Fruit fly (Drosophila melanogaster) whole organism, embryonic: ENCODE results near the gene CG32855.

ENCODE experiments used
- Abd-B ChIP-seq: fragments of 200-800 bp; sonication (Bioruptor generic); optimal IDR thresholded peaks from 2 replicates; lab custom pipeline; 2018; ENCODE audit warnings: missing biosample characterization, mild to moderate bottlenecking, missing genetic modification characterization, moderate library complexity
- Ada2b ChIP-seq: fragments of 200-800 bp; sonication (Bioruptor generic); IDR thresholded peaks from 2 replicates; pipeline ENCODE4 v1.3.6; 2022; ENCODE audit warnings: missing biosample characterization, missing genetic modification characterization
- B-H2 ChIP-seq: fragments of 200-800 bp; sonication (Bioruptor generic); optimal IDR thresholded peaks from 2 replicates; lab custom pipeline; 2018; ENCODE audit warnings: missing biosample characterization, mild to moderate bottlenecking, missing genetic modification characterization
- Bgb ChIP-seq: fragments of 200-800 bp; sonication (Bioruptor generic); IDR thresholded peaks from 2 replicates; pipeline ENCODE4 v1.3.6; 2022; ENCODE audit warnings: missing biosample characterization, missing genetic modification characterization; ENCODE audit not compliant: partially characterized antibody
- CG11504 ChIP-seq: fragments of 200-800 bp; sonication (Bioruptor generic); optimal IDR thresholded peaks from 3 replicates; lab custom pipeline; 2019; ENCODE audit warnings: missing biosample characterization, mild to moderate bottlenecking, missing genetic modification characterization, moderate library complexity
- CG11560 ChIP-seq: fragments of 200-800 bp; sonication (Bioruptor generic); IDR thresholded peaks from 3 replicates; pipeline ENCODE4 v1.3.6; 2022; ENCODE audit warnings: missing biosample characterization, missing genetic modification characterization
- CG12104 ChIP-seq: fragments of 200-800 bp; sonication (Bioruptor generic); optimal IDR thresholded peaks from 3 replicates; lab custom pipeline; 2016; ENCODE audit warnings: missing biosample characterization, missing genetic modification characterization
- CG1233 ChIP-seq: fragments of 200-800 bp; sonication (Bioruptor generic); optimal IDR thresholded peaks from 4 replicates; lab custom pipeline; 2018; ENCODE audit warnings: missing biosample characterization, mild to moderate bottlenecking, missing genetic modification characterization
- CG14014 ChIP-seq: fragments of 200-800 bp; sonication (Bioruptor generic); IDR thresholded peaks from 2 replicates; pipeline ENCODE4 v1.3.6; 2022; ENCODE audit warnings: missing biosample characterization, missing genetic modification characterization
- CG14965 ChIP-seq: fragments of 200-800 bp; sonication (Bioruptor generic); optimal IDR thresholded peaks from 2 replicates; lab custom pipeline; 2016; ENCODE audit warnings: missing biosample characterization, missing genetic modification characterization, borderline replicate concordance
- CG15601 ChIP-seq: fragments of 200-800 bp; sonication (Bioruptor generic); optimal IDR thresholded peaks from 3 replicates; lab custom pipeline; 2019; ENCODE audit warnings: missing biosample characterization, mild to moderate bottlenecking, missing genetic modification characterization, moderate library complexity
- CG1602 ChIP-seq: fragments of 200-800 bp; sonication (Bioruptor generic); optimal IDR thresholded peaks from 3 replicates; lab custom pipeline; 2016; ENCODE audit warnings: missing biosample characterization, missing genetic modification characterization
- CG18262 ChIP-seq: fragments of 200-800 bp; optimal IDR thresholded peaks from 3 replicates; lab custom pipeline; 2019; ENCODE audit warnings: missing biosample characterization, mild to moderate bottlenecking, missing genetic modification characterization, moderate library complexity
- CG18619 ChIP-seq: fragments of 200-800 bp; sonication (Bioruptor generic); optimal IDR thresholded peaks from 3 replicates; lab custom pipeline; 2017; ENCODE audit warnings: missing biosample characterization, mild to moderate bottlenecking, missing genetic modification characterization
- CG18764 ChIP-seq: fragments of 200-800 bp; sonication (Bioruptor generic); optimal IDR thresholded peaks from 3 replicates; lab custom pipeline; 2016; ENCODE audit warnings: missing biosample characterization, missing genetic modification characterization
- CG32532 ChIP-seq: fragments of 200-800 bp; sonication (Bioruptor generic); IDR thresholded peaks from 2 replicates; pipeline ENCODE4 v1.3.6; 2022; ENCODE audit warnings: missing biosample characterization, missing genetic modification characterization
- CG42726 ChIP-seq: fragments of 200-800 bp; sonication (Bioruptor generic); IDR thresholded peaks from 2 replicates; pipeline ENCODE4 v1.3.6; 2022; ENCODE audit warnings: missing biosample characterization, missing genetic modification characterization; ENCODE audit not compliant: partially characterized antibody
- CG4730 ChIP-seq: fragments of 200-800 bp; sonication (Bioruptor generic); IDR thresholded peaks from 2 replicates; pipeline ENCODE4 v1.3.6; 2022; ENCODE audit warnings: missing biosample characterization, missing genetic modification characterization
- CG4820 ChIP-seq: fragments of 200-800 bp; sonication (Bioruptor generic); optimal IDR thresholded peaks from 3 replicates; lab custom pipeline; 2016; ENCODE audit warnings: missing biosample characterization, missing genetic modification characterization
- CG4854 ChIP-seq: fragments of 200-800 bp; sonication (Bioruptor generic); optimal IDR thresholded peaks from 2 replicates; lab custom pipeline; 2016; ENCODE audit warnings: missing biosample characterization, missing genetic modification characterization, inconsistent platforms
- CG6689 ChIP-seq: fragments of 200-800 bp; sonication (Bioruptor generic); IDR thresholded peaks from 2 replicates; pipeline ENCODE4 v1.3.6; 2022; ENCODE audit warnings: missing biosample characterization, missing genetic modification characterization
- CG6813 ChIP-seq: fragments of 200-800 bp; sonication (Bioruptor generic); optimal IDR thresholded peaks from 2 replicates; lab custom pipeline; 2017; ENCODE audit warnings: missing biosample characterization, missing genetic modification characterization, mild to moderate bottlenecking, moderate library complexity, missing genetic modification reagents
- CG8359 ChIP-seq: fragments of 200-800 bp; sonication (Bioruptor generic); optimal IDR thresholded peaks from 2 replicates; lab custom pipeline; 2017; ENCODE audit warnings: missing biosample characterization, mild to moderate bottlenecking, missing genetic modification characterization, borderline replicate concordance
- D ChIP-seq, 2 experiments: fragments of 200-800 bp in 1 of 2; fragments of >200 bp in 1 of 2; sonication (Bioruptor generic) in 1 of 2; optimal IDR thresholded peaks; 2 replicates in 1 of 2; 3 replicates in 1 of 2; lab custom pipeline; 2017; ENCODE audit warnings: mild to moderate bottlenecking in 1 of 2, missing biosample characterization in 1 of 2, missing genetic modification characterization in 1 of 2, missing genetic modification reagents in 1 of 2
- Drgx ChIP-seq: fragments of 200-800 bp; sonication (Bioruptor generic); IDR thresholded peaks from 2 replicates; pipeline ENCODE4 v1.3.6; 2022; ENCODE audit warnings: missing biosample characterization, missing genetic modification characterization
- Gug ChIP-seq: fragments of 200-800 bp; sonication (Bioruptor generic); IDR thresholded peaks from 4 replicates; pipeline ENCODE4 v1.3.6; 2022; ENCODE audit warnings: missing biosample characterization, missing genetic modification characterization
- Hmx ChIP-seq: fragments of 200-800 bp; sonication (Bioruptor generic); optimal IDR thresholded peaks from 2 replicates; lab custom pipeline; 2016; ENCODE audit warnings: missing biosample characterization, missing genetic modification characterization
- Hr78 ChIP-seq, 2 experiments: fragments of 200-800 bp in 1 of 2; fragments of >200 bp in 1 of 2; sonication (Bioruptor generic) in 1 of 2; optimal IDR thresholded peaks; 2 replicates each; lab custom pipeline; 2017 to 2019; ENCODE audit warnings: missing biosample characterization in 2 of 2, missing genetic modification characterization in 2 of 2, mild to moderate bottlenecking in 1 of 2, moderate library complexity in 1 of 2
- Mes4 ChIP-seq: fragments of 200-800 bp; sonication (Bioruptor generic); optimal IDR thresholded peaks from 2 replicates; lab custom pipeline; 2016; ENCODE audit warnings: missing biosample characterization, missing genetic modification characterization
- PHDP ChIP-seq: fragments of 200-800 bp; sonication (Bioruptor generic); optimal IDR thresholded peaks from 3 replicates; lab custom pipeline; 2018; ENCODE audit warnings: missing biosample characterization, mild to moderate bottlenecking, missing genetic modification characterization, moderate library complexity
- ase ChIP-seq: fragments of 200-800 bp; sonication (Bioruptor generic); IDR thresholded peaks from 3 replicates; pipeline ENCODE4 v1.3.6; 2022; ENCODE audit warnings: missing biosample characterization, missing genetic modification characterization
- chm ChIP-seq: fragments of 200-800 bp; sonication (Bioruptor generic); IDR thresholded peaks from 2 replicates; pipeline ENCODE4 v1.3.6; 2022; ENCODE audit warnings: missing biosample characterization, missing genetic modification characterization
- croc ChIP-seq: fragments of 200-800 bp; sonication (Bioruptor generic); conservative IDR thresholded peaks from 3 replicates; pipeline ENCODE4 v1.3.6; 2022; ENCODE audit warnings: missing biosample characterization, missing genetic modification characterization
- disco-r ChIP-seq: fragments of 200-800 bp; sonication (Bioruptor generic); optimal IDR thresholded peaks from 2 replicates; lab custom pipeline; 2016; ENCODE audit warnings: missing biosample characterization, missing genetic modification characterization
- dpn ChIP-seq, 2 experiments: fragments of 200-800 bp; sonication (Bioruptor generic); optimal IDR thresholded peaks; 3 replicates each; lab custom pipeline; 2016; ENCODE audit warnings: missing biosample characterization in 2 of 2, missing genetic modification characterization in 2 of 2
- fd3F ChIP-seq: fragments of 200-800 bp; sonication (Bioruptor generic); optimal IDR thresholded peaks from 2 replicates; lab custom pipeline; 2018; ENCODE audit warnings: missing biosample characterization, mild to moderate bottlenecking, missing genetic modification characterization, moderate library complexity
- gsb ChIP-seq: fragments of 200-800 bp; sonication (Bioruptor generic); IDR thresholded peaks from 2 replicates; pipeline ENCODE4 v1.3.6; 2022; ENCODE audit warnings: missing biosample characterization, missing genetic modification characterization
- insv ChIP-seq, 2 experiments: fragments of 200-800 bp; sonication (Bioruptor generic); optimal IDR thresholded peaks; 3 replicates each; lab custom pipeline; 2016 to 2018; ENCODE audit warnings: missing biosample characterization in 2 of 2, missing genetic modification characterization in 2 of 2
- luna ChIP-seq: fragments of 200-800 bp; sonication (Bioruptor generic); optimal IDR thresholded peaks from 2 replicates; lab custom pipeline; 2016; ENCODE audit warnings: missing biosample characterization, missing genetic modification characterization
- nom ChIP-seq: fragments of 200-800 bp; sonication (Bioruptor generic); optimal IDR thresholded peaks from 2 replicates; lab custom pipeline; 2017; ENCODE audit warnings: missing biosample characterization, missing genetic modification characterization, mild to moderate bottlenecking, moderate library complexity, missing genetic modification reagents
- onecut ChIP-seq: fragments of 200-800 bp; sonication (Bioruptor generic); IDR thresholded peaks from 2 replicates; pipeline ENCODE4 v1.3.6; 2022; ENCODE audit warnings: missing biosample characterization, missing genetic modification characterization
- pum ChIP-seq: fragments of 200-800 bp; sonication (Bioruptor generic); optimal IDR thresholded peaks from 2 replicates; lab custom pipeline; 2016; ENCODE audit warnings: missing biosample characterization, missing genetic modification characterization
- rib ChIP-seq: fragments of 200-800 bp; sonication (Bioruptor generic); IDR thresholded peaks from 2 replicates; pipeline ENCODE4 v1.3.6; 2022; ENCODE audit warnings: missing biosample characterization, missing genetic modification characterization
- slbo ChIP-seq: fragments of 200-800 bp; sonication (Bioruptor generic); IDR thresholded peaks from 2 replicates; pipeline ENCODE4 v1.3.6; 2022; ENCODE audit warnings: missing biosample characterization, missing genetic modification characterization
- tgo ChIP-seq: fragments of 200-800 bp; sonication (Bioruptor generic); IDR thresholded peaks from 3 replicates; pipeline ENCODE4 v1.3.6; 2022; ENCODE audit warnings: missing biosample characterization, missing genetic modification characterization
- trh ChIP-seq: fragments of 200-800 bp; sonication (Bioruptor generic); optimal IDR thresholded peaks from 2 replicates; lab custom pipeline; 2016; ENCODE audit warnings: missing biosample characterization, missing genetic modification characterization
- vfl ChIP-seq: fragments of 200-800 bp; sonication (Bioruptor generic); optimal IDR thresholded peaks from 2 replicates; lab custom pipeline; 2016; ENCODE audit warnings: missing biosample characterization, missing genetic modification characterization
- wdn ChIP-seq: fragments of 200-800 bp; sonication (Bioruptor generic); IDR thresholded peaks from 2 replicates; pipeline ENCODE4 v1.3.6; 2022; ENCODE audit warnings: missing biosample characterization, missing genetic modification characterization
- zfh2 ChIP-seq: fragments of 200-800 bp; sonication (Bioruptor generic); optimal IDR thresholded peaks from 2 replicates; lab custom pipeline; 2016; ENCODE audit warnings: missing biosample characterization, missing genetic modification characterization

CG32855 gene

dm6 chr3R:16094011-16094729, 13.4 kb upstream of the CG32855 start (continued):
- peak; percentile 70 for TF ChIP-seq Drgx (GFP tag; lab: Robert Waterston, UW)
- TF ChIP-seq luna (GFP tag; lab: Kevin White, UChicago): no peak
- TF ChIP-seq vfl: no peak
- TF ChIP-seq CG11560 (tag; lab: Robert Waterston, UW): no peak
- TF ChIP-seq wdn (GFP tag; lab: Robert Waterston, UW): no peak
- peak; percentile 63 for TF ChIP-seq CG1233
- TF ChIP-seq Hmx: no peak
- peak; percentile 73 for TF ChIP-seq CG1602 (GFP tag; lab: Kevin White, UChicago)
- no peak for TF ChIP-seq insv (GFP tag; optimal IDR thresholded peaks at IDR 0.05; lab: Kevin White, UChicago)
- peak; percentile 80 for TF ChIP-seq CG4820 (GFP tag; lab: Kevin White, UChicago)
- TF ChIP-seq CG18619 (GFP tag; lab: Kevin White, UChicago): peak; percentile 76
- TF ChIP-seq rib (GFP tag; lab: Robert Waterston, UW): no peak
- TF ChIP-seq CG6813 (GFP tag; lab: Kevin White, UChicago): peak; percentile 58
- TF ChIP-seq CG11504 (tag; lab: Kevin White, UChicago): peak; percentile 90
- 0 out of 2 replicates have a peak, but pooled peaks have one; percentile 14 for TF ChIP-seq slbo
- peak; percentile 64 for TF ChIP-seq nom (GFP tag; lab: Kevin White, UChicago)
- peak; percentile 38; the same call in 1 of the 2 replicates for TF ChIP-seq chm (GFP tag; lab: Robert Waterston, UW)
- no peak for TF ChIP-seq fd3F (GFP tag; lab: Kevin White, UChicago)
- TF ChIP-seq Ada2b: no peak; the same call in none of the 2 replicates
- TF ChIP-seq Bgb (GFP tag; lab: Robert Waterston, UW): no peak; the same call in 1 of the 2 replicates
- no peak for TF ChIP-seq CG32532 (GFP tag; lab: Robert Waterston, UW)
- peak; percentile 83 for TF ChIP-seq CG6689
- no peak for TF ChIP-seq zfh2 (GFP tag; lab: Kevin White, UChicago)
- peak; percentile 8 for TF ChIP-seq Mes4
- no peak for TF ChIP-seq onecut
- TF ChIP-seq CG4730 (GFP tag; lab: Robert Waterston, UW): 0 out of 2 replicates have a peak, but pooled peaks have one; percentile 25
- TF ChIP-seq Hr78 (GFP tag; optimal IDR thresholded peaks at IDR 0.05; lab: Kevin White, UChicago): peak in 1 of 2 experiments; percentile 73
- no peak for TF ChIP-seq B-H2 (GFP tag; lab: Kevin White, UChicago)
- TF ChIP-seq Abd-B (GFP tag; lab: Kevin White, UChicago): peak; percentile 78
- TF ChIP-seq croc (GFP tag; lab: Robert Waterston, UW): peak; percentile 64
- TF ChIP-seq CG18764 (GFP tag; lab: Kevin White, UChicago): peak; percentile 59
- TF ChIP-seq CG42726 (GFP tag; lab: Robert Waterston, UW): no peak
- peak; percentile 36; the same call in 1 of the 4 replicates for TF ChIP-seq Gug
- peak; percentile 82 for TF ChIP-seq CG15601 (tag; lab: Kevin White, UChicago)
- TF ChIP-seq gsb: no peak
- peak in 1 of 2 experiments; percentile 69 for TF ChIP-seq dpn (GFP tag; optimal IDR thresholded peaks at IDR 0.05; lab: Kevin White, UChicago)
- peak; percentile 95 for TF ChIP-seq CG18262 (tag; lab: Kevin White, UChicago)
- peak; percentile 39 for TF ChIP-seq pum
- peak; percentile 35 for TF ChIP-seq trh (GFP tag; lab: Kevin White, UChicago)
- peak; percentile 82 for TF ChIP-seq CG12104 (GFP tag; lab: Kevin White, UChicago)
- peak; percentile 56 for TF ChIP-seq tgo
- peak; percentile 64 for TF ChIP-seq CG8359 (GFP tag; lab: Kevin White, UChicago)
- TF ChIP-seq CG14014 (GFP tag; lab: Robert Waterston, UW): no peak
- TF ChIP-seq ase (GFP tag; lab: Robert Waterston, UW): no peak; the same call in 2 of the 3 replicates
- TF ChIP-seq D (optimal IDR thresholded peaks at IDR 0.05; lab: Kevin White, UChicago): no peak
- TF ChIP-seq D (GFP tag; optimal IDR thresholded peaks at IDR 0.05; lab: Kevin White, UChicago): peak; percentile 92
- peak; percentile 69 for TF ChIP-seq PHDP (tag; lab: Kevin White, UChicago)
- no peak for TF ChIP-seq CG4854 (GFP tag; lab: Kevin White, UChicago)
- TF ChIP-seq disco-r: no peak
- TF ChIP-seq CG14965 (GFP tag; lab: Kevin White, UChicago): no peak
